Worm (Caenorhabditis elegans) whole organism, L1 larva: Measurements from ENCODE around the gene F56H9.6.
A peak's percentile ranks its signal among the peaks of the same experiment; 100 is the strongest.

Experiments
- blmp-1 ChIP-seq: fragments of 150-350 bp; optimal IDR thresholded peaks from 2 replicates; lab custom pipeline; 2014; ENCODE audit warnings: missing biosample characterization, missing genetic modification characterization
- egl-27 ChIP-seq, 2 experiments: fragments of 150-350 bp in 1 of 2; sonication (generic microtip); optimal IDR thresholded peaks; 3 replicates each; lab custom pipeline; 2017 to 2018; ENCODE audit warnings: missing biosample characterization in 2 of 2, missing genetic modification characterization in 2 of 2, missing genetic modification reagents in 2 of 2
- skn-1 ChIP-seq: fragments of 150-350 bp; optimal IDR thresholded peaks from 2 replicates; lab custom pipeline; 2014; ENCODE audit warnings: missing biosample characterization, missing genetic modification characterization
- snpc-4 ChIP-seq: fragments of 150-350 bp; optimal IDR thresholded peaks from 2 replicates; lab custom pipeline; 2014; ENCODE audit warnings: missing biosample characterization, missing genetic modification characterization
- unc-86 ChIP-seq: sonication (generic microtip); optimal IDR thresholded peaks from 2 replicates; lab custom pipeline; 2016; ENCODE audit warnings: missing genetic modification characterization, missing compliant biosample characterization
- zag-1 ChIP-seq: fragments of 150-350 bp; optimal IDR thresholded peaks from 2 replicates; lab custom pipeline; 2014; ENCODE audit warnings: missing biosample characterization, missing genetic modification characterization
- zip-4 ChIP-seq: fragments of 200-800 bp; sonication (Bioruptor generic); optimal IDR thresholded peaks from 2 replicates; lab custom pipeline; 2018; ENCODE audit warnings: mild to moderate bottlenecking, missing genetic modification characterization, moderate library complexity, missing compliant biosample characterization

ce11 chrV:12637764-12638502, 8.3 kb upstream of the F56H9.6 start:
- peak; percentile 14 for TF ChIP-seq blmp-1
- TF ChIP-seq snpc-4: no peak
- TF ChIP-seq zag-1 (tag; lab: Kevin White, UChicago): no peak
- no peak for TF ChIP-seq zip-4 (GFP tag; lab: Kevin White, UChicago)
- TF ChIP-seq skn-1 (tag; lab: Kevin White, UChicago): no peak
- TF ChIP-seq egl-27 (tag; optimal IDR thresholded peaks at IDR 0.05; lab: Kevin White, UChicago): no peak
- TF ChIP-seq unc-86 (tag; lab: Kevin White, UChicago): no peak
